Worm (Caenorhabditis elegans) whole organism, L4 larva: Measurements from ENCODE around the gene Y41D4B.1.

Experiments used
- D1046.2 ChIP-seq: fragments of 200-800 bp; sonication (Bioruptor generic); IDR thresholded peaks from 2 replicates; pipeline ENCODE4 v1.3.6; 2022; ENCODE audit warnings: missing genetic modification characterization, missing compliant biosample characterization
- F10B5.3 ChIP-seq: sonication (generic microtip); optimal IDR thresholded peaks from 2 replicates; lab custom pipeline; 2016; ENCODE audit warnings: mild to moderate bottlenecking, missing genetic modification characterization, missing compliant biosample characterization
- R02D3.7 ChIP-seq: fragments of 150-350 bp; sonication (generic microtip); optimal IDR thresholded peaks from 3 replicates; lab custom pipeline; 2014; ENCODE audit warnings: missing biosample characterization, missing genetic modification characterization
- Y48G9A.11 ChIP-seq: fragments of 200-800 bp; sonication (Bioruptor generic); IDR thresholded peaks from 2 replicates; pipeline ENCODE4 v1.3.6; 2022; ENCODE audit warnings: missing genetic modification reagents, missing genetic modification characterization, missing compliant biosample characterization
- Y5F2A.4 ChIP-seq: fragments of 200-800 bp; sonication (Bioruptor generic); optimal IDR thresholded peaks from 2 replicates; lab custom pipeline; 2018; ENCODE audit warnings: mild to moderate bottlenecking, missing genetic modification characterization, missing compliant biosample characterization
- aha-1 ChIP-seq: fragments of 150-350 bp; peaks from one replicate; lab custom pipeline; 2014; ENCODE audit warnings: missing biosample characterization, missing genetic modification characterization
- aly-2 ChIP-seq: sonication (generic microtip); optimal IDR thresholded peaks from 2 replicates; lab custom pipeline; 2018; ENCODE audit warnings: missing biosample characterization, missing genetic modification characterization
- ceh-20 ChIP-seq: fragments of 200-800 bp; sonication (Bioruptor generic); IDR thresholded peaks from 2 replicates; pipeline ENCODE4 v1.3.6; 2022; ENCODE audit warnings: missing genetic modification reagents, missing genetic modification characterization, missing compliant biosample characterization
- ceh-32 ChIP-seq: sonication (generic microtip); optimal IDR thresholded peaks from 2 replicates; lab custom pipeline; 2016; ENCODE audit warnings: mild to moderate bottlenecking, missing genetic modification characterization, missing compliant biosample characterization; ENCODE audit not compliant: poor library complexity
- ceh-44 ChIP-seq: fragments of 200-800 bp; sonication (Bioruptor generic); IDR thresholded peaks from 2 replicates; pipeline ENCODE4 v1.3.6; 2022; ENCODE audit warnings: missing genetic modification reagents, missing genetic modification characterization, missing compliant biosample characterization
- ceh-62 ChIP-seq: sonication (generic microtip); optimal IDR thresholded peaks from 2 replicates; lab custom pipeline; 2017; ENCODE audit warnings: missing biosample characterization, missing genetic modification characterization
- ces-1 ChIP-seq: fragments of 150-350 bp; sonication (generic microtip); optimal IDR thresholded peaks from 4 replicates; lab custom pipeline; 2014; ENCODE audit warnings: missing biosample characterization, missing genetic modification reagents, missing genetic modification characterization
- daf-12 ChIP-seq: fragments of 150-350 bp; optimal IDR thresholded peaks from 2 replicates; lab custom pipeline; 2014; ENCODE audit warnings: missing biosample characterization, missing genetic modification reagents, missing genetic modification characterization
- daf-16 ChIP-seq, 3 experiments: sonication (generic microtip); optimal IDR thresholded peaks; 2 replicates each; lab custom pipeline; 2016 to 2017; ENCODE audit warnings: missing genetic modification characterization in 3 of 3, missing genetic modification reagents in 3 of 3, mild to moderate bottlenecking in 2 of 3, missing compliant biosample characterization in 2 of 3, missing biosample characterization in 1 of 3, moderate library complexity in 1 of 3
- dmd-9 ChIP-seq: fragments of 200-800 bp; sonication (Bioruptor generic); IDR thresholded peaks from 2 replicates; pipeline ENCODE4 v1.3.6; 2022; ENCODE audit warnings: missing genetic modification reagents, missing genetic modification characterization, missing compliant biosample characterization
- dpl-1 ChIP-seq: fragments of 150-350 bp; optimal IDR thresholded peaks from 2 replicates; lab custom pipeline; 2014; ENCODE audit warnings: missing biosample characterization, missing genetic modification reagents, missing genetic modification characterization
- fkh-10 ChIP-seq: fragments of 150-350 bp; optimal IDR thresholded peaks from 2 replicates; lab custom pipeline; 2014; ENCODE audit warnings: missing biosample characterization, missing genetic modification reagents, missing genetic modification characterization
- fos-1 ChIP-seq: fragments of 150-350 bp; optimal IDR thresholded peaks from 2 replicates; lab custom pipeline; 2014; ENCODE audit warnings: missing biosample characterization, missing genetic modification characterization
- hif-1 ChIP-seq, 2 experiments: sonication (generic microtip); optimal IDR thresholded peaks; 2 replicates each; lab custom pipeline; 2016 to 2017; ENCODE audit warnings: missing compliant biosample characterization in 2 of 2, missing genetic modification characterization in 2 of 2, missing genetic modification reagents in 2 of 2, missing genotype in 2 of 2, mild to moderate bottlenecking in 1 of 2
- hlh-11 ChIP-seq: fragments of 200-800 bp; sonication (Bioruptor generic); optimal IDR thresholded peaks from 2 replicates; lab custom pipeline; 2018; ENCODE audit warnings: mild to moderate bottlenecking, missing genetic modification characterization, missing compliant biosample characterization
- hmg-1.1 ChIP-seq: fragments of 200-800 bp; sonication (Bioruptor generic); IDR thresholded peaks from 2 replicates; pipeline ENCODE4 v1.3.6; 2022; ENCODE audit warnings: missing genetic modification reagents, missing genetic modification characterization, missing compliant biosample characterization
- jun-1 ChIP-seq: fragments of 150-350 bp; optimal IDR thresholded peaks from 2 replicates; lab custom pipeline; 2014; ENCODE audit warnings: missing biosample characterization, missing genetic modification reagents, missing genetic modification characterization
- lin-13 ChIP-seq: fragments of 150-350 bp; optimal IDR thresholded peaks from 2 replicates; lab custom pipeline; 2014; ENCODE audit warnings: missing biosample characterization, missing genetic modification reagents, missing genetic modification characterization
- lsy-2 ChIP-seq, 2 experiments: fragments of 150-350 bp in 1 of 2; sonication (generic microtip) in 1 of 2; optimal IDR thresholded peaks; 2 replicates each; lab custom pipeline; 2014 to 2017; ENCODE audit warnings: missing biosample characterization in 2 of 2, missing genetic modification characterization in 2 of 2
- madf-5 ChIP-seq, 2 experiments: fragments of 200-800 bp; sonication (Bioruptor generic); IDR thresholded peaks; 2 replicates each; pipeline ENCODE4 v1.3.6; 2022; ENCODE audit warnings: missing compliant biosample characterization in 2 of 2, missing genetic modification characterization in 2 of 2
- madf-9 ChIP-seq: fragments of 200-800 bp; sonication (Bioruptor generic); conservative IDR thresholded peaks from 2 replicates; pipeline ENCODE4 v1.3.6; 2022; ENCODE audit warnings: missing genetic modification reagents, missing genetic modification characterization, missing compliant biosample characterization
- mdl-1 ChIP-seq, 2 experiments: fragments of 150-350 bp in 1 of 2; sonication (generic microtip) in 1 of 2; optimal IDR thresholded peaks; 2 replicates each; lab custom pipeline; 2014 to 2017; ENCODE audit warnings: missing biosample characterization in 2 of 2, missing genetic modification characterization in 2 of 2
- nhr-102 ChIP-seq: sonication (generic microtip); optimal IDR thresholded peaks from 2 replicates; lab custom pipeline; 2016; ENCODE audit warnings: mild to moderate bottlenecking, missing genetic modification characterization, moderate library complexity, missing compliant biosample characterization
- nhr-237 ChIP-seq: sonication (generic microtip); optimal IDR thresholded peaks from 2 replicates; lab custom pipeline; 2017; ENCODE audit warnings: missing biosample characterization, missing genetic modification characterization
- nhr-28 ChIP-seq: fragments of 150-350 bp; optimal IDR thresholded peaks from 2 replicates; lab custom pipeline; 2014; ENCODE audit warnings: missing biosample characterization, missing genetic modification characterization
- nhr-48 ChIP-seq: sonication (generic microtip); optimal IDR thresholded peaks from 2 replicates; lab custom pipeline; 2016; ENCODE audit warnings: mild to moderate bottlenecking, missing genetic modification characterization, missing compliant biosample characterization
- pqm-1 ChIP-seq: sonication (generic microtip); optimal IDR thresholded peaks from 2 replicates; lab custom pipeline; 2017; ENCODE audit warnings: missing biosample characterization, missing genetic modification characterization
- sdz-12 ChIP-seq: fragments of 200-800 bp; sonication (Bioruptor generic); optimal IDR thresholded peaks from 2 replicates; lab custom pipeline; 2018; ENCODE audit warnings: mild to moderate bottlenecking, missing genetic modification characterization, missing compliant biosample characterization
- skn-1 ChIP-seq: fragments of 150-350 bp; optimal IDR thresholded peaks from 2 replicates; lab custom pipeline; 2014; ENCODE audit warnings: missing biosample characterization, missing genetic modification characterization
- snpc-1.2 ChIP-seq: fragments of 200-800 bp; sonication (Bioruptor generic); IDR thresholded peaks from 2 replicates; pipeline ENCODE4 v1.3.6; 2022; ENCODE audit warnings: missing genetic modification reagents, missing genetic modification characterization, missing compliant biosample characterization
- spr-1 ChIP-seq: sonication (generic microtip); optimal IDR thresholded peaks from 2 replicates; lab custom pipeline; 2016; ENCODE audit warnings: mild to moderate bottlenecking, missing genetic modification characterization, missing compliant biosample characterization
- tra-1 ChIP-seq: fragments of 200-800 bp; sonication (Bioruptor generic); IDR thresholded peaks from 2 replicates; pipeline ENCODE4 v1.3.6; 2022; ENCODE audit warnings: missing genetic modification reagents, missing genetic modification characterization, missing compliant biosample characterization
- unc-130 ChIP-seq: sonication (generic microtip); optimal IDR thresholded peaks from 2 replicates; lab custom pipeline; 2016; ENCODE audit warnings: missing genetic modification reagents, missing genetic modification characterization, missing compliant biosample characterization
- unc-39 ChIP-seq: sonication (generic microtip); optimal IDR thresholded peaks from 2 replicates; lab custom pipeline; 2017; ENCODE audit warnings: missing biosample characterization, missing genetic modification characterization
- zip-11 ChIP-seq: fragments of 200-800 bp; sonication (Bioruptor generic); IDR thresholded peaks from 2 replicates; pipeline ENCODE4 v1.3.6; 2022; ENCODE audit warnings: missing genetic modification characterization, missing compliant biosample characterization

Gene Y41D4B.1

ce11 chrIV:1682066-1682465 is 9.6 kb downstream of the Y41D4B.1 start, which contains the start of gene Y41D4B.24:
Y41D4B.24 (minus strand) TSS chrIV:1682166.
- TF ChIP-seq spr-1 (tag; lab: Kevin White, UChicago) (no peak), hlh-11 (tag; lab: Kevin White, UChicago) (no peak), snpc-1.2 (GFP tag; lab: Robert Waterston, UW) (no peak), aly-2 (tag; lab: Kevin White, UChicago) (no peak), fos-1 (tag; lab: Kevin White, UChicago) (no peak), ces-1 (GFP tag; lab: Kevin White, UChicago) (no peak), D1046.2 (GFP tag; lab: Robert Waterston, UW) (no peak), R02D3.7 (tag; lab: Kevin White, UChicago) (no peak), aha-1 (no peak), hmg-1.1 (GFP tag; lab: Robert Waterston, UW) (no peak), Y5F2A.4 (GFP tag; lab: Kevin White, UChicago) (no peak), ceh-44 (GFP tag; lab: Robert Waterston, UW) (no peak), ceh-62 (tag; lab: Kevin White, UChicago) (no peak), dmd-9 (GFP tag; lab: Robert Waterston, UW) (no peak), unc-39 (tag; lab: Kevin White, UChicago) (no peak), ceh-32 (tag; lab: Kevin White, UChicago) (no peak), nhr-102 (tag; lab: Kevin White, UChicago) (no peak)

DNA sequence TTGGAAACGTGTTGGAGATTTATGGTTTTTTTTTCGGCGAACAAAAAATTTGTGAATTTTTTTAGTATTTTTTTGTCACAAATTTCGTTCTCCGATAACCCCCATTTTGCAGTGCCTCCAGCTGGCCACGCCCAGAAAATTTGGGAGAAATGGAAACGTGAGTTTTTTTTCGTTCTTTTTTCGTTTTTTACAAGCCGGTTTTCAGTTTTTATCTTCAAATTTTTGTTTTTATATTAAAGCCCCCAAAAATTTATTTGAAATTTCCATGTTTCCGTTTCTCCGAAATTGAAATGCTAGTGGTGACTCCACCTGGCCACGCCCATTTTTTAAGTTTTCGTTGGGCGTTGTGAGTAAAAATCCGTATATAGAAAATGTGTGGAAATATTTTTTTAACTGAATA is 14.7 kb downstream of the Y41D4B.1 start:
- TF ChIP-seq daf-16 (GFP tag; optimal IDR thresholded peaks at IDR 0.05; lab: Kevin White, UChicago) (no peak), daf-16 (tag; optimal IDR thresholded peaks at IDR 0.05; lab: Kevin White, UChicago) (no peak), skn-1 (tag; lab: Kevin White, UChicago) (no peak), dmd-9 (GFP tag; lab: Robert Waterston, UW) (0 out of 2 replicates have a peak, but pooled peaks have one; percentile 15), ces-1 (GFP tag; lab: Kevin White, UChicago) (no peak), sdz-12 (GFP tag; lab: Kevin White, UChicago) (no peak), unc-39 (tag; lab: Kevin White, UChicago) (no peak), unc-130 (GFP tag; lab: Kevin White, UChicago) (peak; percentile 59), mdl-1 (tag; optimal IDR thresholded peaks at IDR 0.05; lab: Kevin White, UChicago) (no peak), nhr-237 (tag; lab: Kevin White, UChicago) (no peak), daf-12 (tag; lab: Kevin White, UChicago) (no peak), nhr-48 (no peak), Y48G9A.11 (0 out of 2 replicates have a peak, but pooled peaks have one; percentile 21), hif-1 (tag; optimal IDR thresholded peaks at IDR 0.05; lab: Kevin White, UChicago) (peak in 1 of 2 experiments; percentile 35), hmg-1.1 (GFP tag; lab: Robert Waterston, UW) (no peak)

DNA sequence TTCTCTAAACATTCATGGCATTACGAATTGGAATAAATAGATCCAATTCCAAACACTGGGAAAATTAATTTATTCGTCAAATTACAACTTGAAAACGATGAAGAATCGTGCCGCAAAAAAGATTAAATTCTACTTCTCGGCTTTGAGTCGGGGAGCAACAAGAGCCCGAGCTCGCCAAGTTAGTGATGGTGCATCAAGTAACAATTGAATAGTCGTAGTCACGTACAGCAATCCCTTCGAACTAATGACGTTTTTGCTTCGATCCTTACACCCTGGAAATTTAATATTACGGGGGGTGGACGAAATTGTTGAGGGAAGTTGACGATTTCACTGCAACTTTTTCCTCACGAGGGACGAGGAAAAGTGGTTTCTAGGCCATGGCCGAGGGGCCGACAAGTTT is 19.2 kb downstream of the Y41D4B.1 start:
- TF ChIP-seq jun-1 (tag; lab: Kevin White, UChicago) = no peak
- TF ChIP-seq skn-1 (tag; lab: Kevin White, UChicago) = no peak
- TF ChIP-seq fkh-10 (GFP tag; lab: Kevin White, UChicago) = peak; percentile 36

ce11 chrIV:1699599-1699998 is 27.1 kb downstream of the Y41D4B.1 start, which contains the start of gene bus-2:
bus-2 (plus strand) TSS chrIV:1699899.
- TF ChIP-seq nhr-102 (tag; lab: Kevin White, UChicago) (no peak), F10B5.3 (no peak), hmg-1.1 (GFP tag; lab: Robert Waterston, UW) (no peak), R02D3.7 (tag; lab: Kevin White, UChicago) (no peak), tra-1 (GFP tag; lab: Robert Waterston, UW) (no peak), sdz-12 (GFP tag; lab: Kevin White, UChicago) (no peak), madf-9 (GFP tag; lab: Robert Waterston, UW) (no peak), zip-11 (GFP tag; lab: Robert Waterston, UW) (no peak), dpl-1 (GFP tag; lab: Kevin White, UChicago) (no peak), madf-5 (GFP tag; IDR thresholded peaks at IDR 0.05; lab: Robert Waterston, UW) (no peak), unc-39 (tag; lab: Kevin White, UChicago) (no peak), lsy-2 (tag; optimal IDR thresholded peaks at IDR 0.05; lab: Kevin White, UChicago) (no peak), snpc-1.2 (GFP tag; lab: Robert Waterston, UW) (no peak), ceh-20 (GFP tag; lab: Robert Waterston, UW) (no peak), pqm-1 (tag; lab: Kevin White, UChicago) (no peak), nhr-28 (no peak), D1046.2 (GFP tag; lab: Robert Waterston, UW) (no peak), lin-13 (no peak)
